Fruit fly (Drosophila melanogaster) whole organism, adult: ENCODE results near the gene ChLD3.
A peak's percentile ranks its signal among the peaks of the same experiment; 100 is the strongest.

Source experiments
- CG12768 ChIP-seq: fragments of 200-800 bp; sonication (Bioruptor generic); optimal IDR thresholded peaks from 2 replicates; lab custom pipeline; 2017; ENCODE audit warnings: missing biosample characterization, missing genetic modification characterization, mild to moderate bottlenecking, moderate library complexity, missing genetic modification reagents
- CG1620 ChIP-seq: fragments of 200-800 bp; sonication (Bioruptor generic); optimal IDR thresholded peaks from 2 replicates; lab custom pipeline; 2016; ENCODE audit warnings: missing biosample characterization, missing genetic modification characterization
- Crg-1 ChIP-seq: fragments of 200-800 bp; sonication (Bioruptor generic); optimal IDR thresholded peaks from 2 replicates; lab custom pipeline; 2016; ENCODE audit warnings: missing biosample characterization, missing genetic modification characterization
- cic ChIP-seq: fragments of 200-800 bp; sonication (Bioruptor generic); optimal IDR thresholded peaks from 2 replicates; lab custom pipeline; 2017; ENCODE audit warnings: missing biosample characterization, mild to moderate bottlenecking, missing genetic modification characterization, moderate library complexity
- cnc ChIP-seq, 2 experiments: fragments of >200 bp; optimal IDR thresholded peaks; 2 replicates each; lab custom pipeline; 2017
- kay ChIP-seq: fragments of 200-800 bp; sonication (Bioruptor generic); peaks from one replicate; lab custom pipeline; 2016; ENCODE audit warnings: missing biosample characterization, missing genetic modification characterization, borderline replicate concordance
- pad ChIP-seq: fragments of 200-800 bp; sonication (Bioruptor generic); optimal IDR thresholded peaks from 3 replicates; lab custom pipeline; 2017; ENCODE audit warnings: missing biosample characterization, missing genetic modification characterization, mild to moderate bottlenecking, moderate library complexity, missing genetic modification reagents
- tj ChIP-seq: fragments of 200-800 bp; sonication (Bioruptor generic); optimal IDR thresholded peaks from 3 replicates; lab custom pipeline; 2017; ENCODE audit warnings: missing biosample characterization, mild to moderate bottlenecking, missing genetic modification characterization, moderate library complexity

dm6 chr2L:16703753-16704152 is 34.9 kb upstream of the ChLD3 start:
- TF ChIP-seq tj (GFP tag; lab: Kevin White, UChicago) (peak; percentile 4), kay (GFP tag; lab: Kevin White, UChicago) (peak; percentile 73), cnc (optimal IDR thresholded peaks at IDR 0.05; lab: Kevin White, UChicago) (no peak), cic (GFP tag; lab: Kevin White, UChicago) (no peak), pad (GFP tag; lab: Kevin White, UChicago) (no peak), Crg-1 (GFP tag; lab: Kevin White, UChicago) (peak; percentile 58), CG1620 (GFP tag; lab: Kevin White, UChicago) (peak; percentile 66), CG12768 (GFP tag; lab: Kevin White, UChicago) (no peak)
